Fruit fly (Drosophila melanogaster) whole organism, adult: ENCODE results near the gene grass.

ENCODE experiments used
- CG33017 ChIP-seq: fragments of 200-800 bp; sonication (Bioruptor generic); optimal IDR thresholded peaks from 2 replicates; lab custom pipeline; 2018; ENCODE audit warnings: missing biosample characterization, mild to moderate bottlenecking, missing genetic modification characterization, moderate library complexity
- CG5204 ChIP-seq: fragments of 200-800 bp; sonication (Bioruptor generic); optimal IDR thresholded peaks from 2 replicates; lab custom pipeline; 2016; ENCODE audit warnings: missing biosample characterization, missing genetic modification characterization
- CG7101 ChIP-seq: fragments of 200-800 bp; sonication (Bioruptor generic); optimal IDR thresholded peaks from 2 replicates; lab custom pipeline; 2018; ENCODE audit warnings: missing biosample characterization, mild to moderate bottlenecking, missing genetic modification characterization, moderate library complexity
- bab1 ChIP-seq: fragments of 200-800 bp; sonication (Bioruptor generic); optimal IDR thresholded peaks from 3 replicates; lab custom pipeline; 2019; ENCODE audit warnings: missing biosample characterization, mild to moderate bottlenecking, missing genetic modification characterization, moderate library complexity
- ovo ChIP-seq: fragments of 200-800 bp; sonication (Bioruptor generic); optimal IDR thresholded peaks from 2 replicates; lab custom pipeline; 2016; ENCODE audit warnings: missing biosample characterization, missing genetic modification characterization

dm6 chr3R:27137914-27138323 lies 19.8 kb upstream of the grass start:
- TF ChIP-seq CG33017, result no peak
- TF ChIP-seq CG5204 (GFP tag; lab: Kevin White, UChicago), result no peak
- TF ChIP-seq CG7101 (tag; lab: Kevin White, UChicago), result no peak
- TF ChIP-seq bab1 (GFP tag; lab: Kevin White, UChicago), result no peak
- no peak for TF ChIP-seq ovo (GFP tag; lab: Kevin White, UChicago)
